Worm (Caenorhabditis elegans) whole organism, early embryonic: Measurements from ENCODE around the gene R02D5.6.

Source experiments
- B0310.2 ChIP-seq: sonication (generic microtip); optimal IDR thresholded peaks from 2 replicates; lab custom pipeline; 2016; ENCODE audit warnings: mild to moderate bottlenecking, missing genetic modification characterization, missing compliant biosample characterization
- ama-1 ChIP-seq: fragments of 150-350 bp; optimal IDR thresholded peaks from 2 replicates; lab custom pipeline; 2014
- ceh-13 ChIP-seq: fragments of 200-800 bp; sonication (Bioruptor generic); optimal IDR thresholded peaks from 2 replicates; lab custom pipeline; 2018; ENCODE audit warnings: mild to moderate bottlenecking, missing genetic modification characterization, missing compliant biosample characterization
- flt-1 ChIP-seq: fragments of 200-800 bp; sonication (Bioruptor generic); IDR thresholded peaks from 2 replicates; pipeline ENCODE4 v1.3.6; 2022; ENCODE audit warnings: missing genetic modification characterization, missing compliant biosample characterization
- hnd-1 ChIP-seq: sonication (generic microtip); optimal IDR thresholded peaks from 2 replicates; lab custom pipeline; 2016; ENCODE audit warnings: missing genetic modification characterization, missing compliant biosample characterization
- tbx-37 ChIP-seq: fragments of 200-800 bp; sonication (Bioruptor generic); conservative IDR thresholded peaks from 2 replicates; pipeline ENCODE4 v1.3.6; 2022; ENCODE audit warnings: missing genetic modification reagents, missing genetic modification characterization, missing compliant biosample characterization

ce11 chrV:14472229-14472628, 45.7 kb downstream of the R02D5.6 start, which contains the start of gene clec-227:
- TF ChIP-seq ama-1 (lab: Kevin White, UChicago) = no peak
- TF ChIP-seq B0310.2 (tag; lab: Kevin White, UChicago) = no peak
- no peak for TF ChIP-seq ceh-13 (GFP tag; lab: Kevin White, UChicago)
- no peak for TF ChIP-seq tbx-37 (GFP tag; lab: Robert Waterston, UW)
- TF ChIP-seq flt-1 (GFP tag; lab: Robert Waterston, UW) = no peak
- TF ChIP-seq hnd-1 = no peak
